Fruit fly (Drosophila melanogaster) whole organism, wandering third instar larva: ENCODE measurements around the gene CG46460.
A peak's percentile ranks its signal among the peaks of the same experiment; 100 is the strongest.

Experiments used
- Abd-B ChIP-seq: fragments of >200 bp; optimal IDR thresholded peaks from 2 replicates; lab custom pipeline; 2017; ENCODE audit warnings: missing biosample characterization, missing genetic modification characterization
- CG32264 ChIP-seq: fragments of 200-800 bp; sonication (Bioruptor generic); optimal IDR thresholded peaks from 2 replicates; lab custom pipeline; 2016; ENCODE audit warnings: missing biosample characterization, missing genetic modification characterization
- CG9705 ChIP-seq: fragments of 200-800 bp; sonication (Bioruptor generic); optimal IDR thresholded peaks from 2 replicates; lab custom pipeline; 2018; ENCODE audit warnings: missing biosample characterization, mild to moderate bottlenecking, missing genetic modification characterization
- CrebA ChIP-seq: fragments of 200-800 bp; sonication (Bioruptor generic); optimal IDR thresholded peaks from 2 replicates; lab custom pipeline; 2016; ENCODE audit warnings: missing biosample characterization, mild to moderate bottlenecking, missing genetic modification characterization, borderline replicate concordance
- Dfd ChIP-seq: fragments of >200 bp; optimal IDR thresholded peaks from 2 replicates; lab custom pipeline; 2017; ENCODE audit warnings: missing biosample characterization, missing genetic modification characterization
- Dif ChIP-seq: fragments of 200-275, 200-300 bp; sonication (Bioruptor generic); optimal IDR thresholded peaks from 2 replicates; lab custom pipeline; 2018; ENCODE audit warnings: missing biosample characterization, missing genetic modification characterization; ENCODE audit not compliant: partially characterized antibody
- GATAd ChIP-seq: sonication (Bioruptor generic); optimal IDR thresholded peaks from 2 replicates; lab custom pipeline; 2016; ENCODE audit warnings: missing biosample characterization, missing genetic modification characterization
- HLH106 ChIP-seq: fragments of 200-800 bp; optimal IDR thresholded peaks from 3 replicates; lab custom pipeline; 2019; ENCODE audit warnings: missing biosample characterization, mild to moderate bottlenecking, missing genetic modification characterization, moderate library complexity
- Hnf4 ChIP-seq: fragments of 200-800 bp; sonication (Bioruptor generic); optimal IDR thresholded peaks from 2 replicates; lab custom pipeline; 2016; ENCODE audit warnings: missing biosample characterization, mild to moderate bottlenecking, missing genetic modification characterization
- Hr78 ChIP-seq: fragments of >200 bp; optimal IDR thresholded peaks from 2 replicates; lab custom pipeline; 2017; ENCODE audit warnings: missing biosample characterization, missing genetic modification characterization
- Hr83 ChIP-seq: fragments of 200-300 bp; sonication (Bioruptor generic); optimal IDR thresholded peaks from 2 replicates; lab custom pipeline; 2016; ENCODE audit warnings: missing biosample characterization, mild to moderate bottlenecking, missing genetic modification characterization, moderate library complexity; ENCODE audit not compliant: poor library complexity, severe bottlenecking
- Jra ChIP-seq: sonication (Bioruptor generic); optimal IDR thresholded peaks from 2 replicates; lab custom pipeline; 2016; ENCODE audit warnings: missing biosample characterization, missing genetic modification characterization
- Mio ChIP-seq: sonication (Bioruptor generic); optimal IDR thresholded peaks from 2 replicates; lab custom pipeline; 2016; ENCODE audit warnings: missing biosample characterization, missing genetic modification characterization
- Myc ChIP-seq: fragments of >200 bp; optimal IDR thresholded peaks from 2 replicates; lab custom pipeline; 2017
- N ChIP-seq: fragments of >200 bp; optimal IDR thresholded peaks from 2 replicates; lab custom pipeline; 2018; ENCODE audit warnings: missing biosample characterization, missing external identifiers, missing genetic modification characterization
- OdsH ChIP-seq: fragments of 200-800 bp; sonication (Bioruptor generic); optimal IDR thresholded peaks from 2 replicates; lab custom pipeline; 2016; ENCODE audit warnings: missing biosample characterization, mild to moderate bottlenecking, missing genetic modification characterization
- Rel ChIP-seq, 2 experiments: fragments of 200-800 bp; sonication (Bioruptor generic) in 1 of 2; optimal IDR thresholded peaks; 2 replicates in 1 of 2; 3 replicates in 1 of 2; lab custom pipeline; 2016 to 2019; ENCODE audit warnings: mild to moderate bottlenecking in 2 of 2, missing biosample characterization in 2 of 2, missing genetic modification characterization in 2 of 2, moderate library complexity in 1 of 2
- Sp1 ChIP-seq: fragments of 200-800 bp; sonication (Bioruptor generic); optimal IDR thresholded peaks from 3 replicates; lab custom pipeline; 2019; ENCODE audit warnings: missing biosample characterization, mild to moderate bottlenecking, missing genetic modification characterization, moderate library complexity
- Vsx2 ChIP-seq: fragments of 200-300, 225-300 bp; sonication (Bioruptor generic); optimal IDR thresholded peaks from 2 replicates; lab custom pipeline; 2018; ENCODE audit warnings: missing biosample characterization, missing genetic modification characterization; ENCODE audit not compliant: partially characterized antibody
- br ChIP-seq: fragments of 200-800 bp; sonication (Bioruptor generic); optimal IDR thresholded peaks from 2 replicates; lab custom pipeline; 2016; ENCODE audit warnings: missing biosample characterization, missing genetic modification characterization
- brk ChIP-seq: fragments of 200-800 bp; sonication (Bioruptor generic); optimal IDR thresholded peaks from 2 replicates; lab custom pipeline; 2016; ENCODE audit warnings: missing biosample characterization, mild to moderate bottlenecking, missing genetic modification characterization
- dl ChIP-seq, 2 experiments: fragments of 175-275, 200-275 bp in 1 of 2; fragments of 200-275 bp in 1 of 2; sonication (Bioruptor generic); optimal IDR thresholded peaks; lab custom pipeline; 2018; ENCODE audit warnings: mild to moderate bottlenecking in 2 of 2, missing biosample characterization in 2 of 2, missing genetic modification characterization in 2 of 2, moderate library complexity in 2 of 2; ENCODE audit not compliant: partially characterized antibody in 2 of 2, insufficient read depth in 1 of 2
- dmrt93B ChIP-seq: fragments of 200-800 bp; sonication (Bioruptor generic); optimal IDR thresholded peaks from 2 replicates; lab custom pipeline; 2018; ENCODE audit warnings: missing biosample characterization, mild to moderate bottlenecking, missing genetic modification characterization
- dsf ChIP-seq: sonication (Bioruptor generic); optimal IDR thresholded peaks from 2 replicates; lab custom pipeline; 2016; ENCODE audit warnings: missing biosample characterization, missing genetic modification characterization, borderline replicate concordance
- ey ChIP-seq: fragments of 200-800 bp; sonication (Bioruptor generic); optimal IDR thresholded peaks from 2 replicates; lab custom pipeline; 2016; ENCODE audit warnings: missing biosample characterization, missing genetic modification characterization
- foxo ChIP-seq, 2 experiments: fragments of 200-800 bp; sonication (Bioruptor generic); optimal IDR thresholded peaks; 2 replicates in 1 of 2; 3 replicates in 1 of 2; lab custom pipeline; 2016 to 2017; ENCODE audit warnings: missing biosample characterization in 2 of 2, missing genetic modification characterization in 2 of 2
- fru ChIP-seq: fragments of 200-800 bp; sonication (Bioruptor generic); optimal IDR thresholded peaks from 3 replicates; lab custom pipeline; 2016; ENCODE audit warnings: missing biosample characterization, mild to moderate bottlenecking, missing genetic modification characterization
- h ChIP-seq: fragments of 200-800 bp; sonication (Bioruptor generic); optimal IDR thresholded peaks from 3 replicates; lab custom pipeline; 2016; ENCODE audit warnings: missing biosample characterization, mild to moderate bottlenecking, missing genetic modification characterization
- jim ChIP-seq: fragments of 175-275, 200-325 bp; sonication (Bioruptor generic); optimal IDR thresholded peaks from 2 replicates; lab custom pipeline; 2016; ENCODE audit warnings: missing biosample characterization, mild to moderate bottlenecking, missing genetic modification characterization
- lola ChIP-seq: fragments of >200 bp; optimal IDR thresholded peaks from 2 replicates; lab custom pipeline; 2017; ENCODE audit warnings: missing biosample characterization, missing genetic modification characterization
- pan ChIP-seq: fragments of >200 bp; optimal IDR thresholded peaks from 2 replicates; lab custom pipeline; 2017
- psq ChIP-seq: fragments of 200-800 bp; sonication (Bioruptor generic); optimal IDR thresholded peaks from 3 replicates; lab custom pipeline; 2017; ENCODE audit warnings: missing biosample characterization, mild to moderate bottlenecking, missing genetic modification characterization, moderate library complexity
- rgr ChIP-seq: fragments of 200-800 bp; sonication (Bioruptor generic); optimal IDR thresholded peaks from 3 replicates; lab custom pipeline; 2016; ENCODE audit warnings: missing biosample characterization, mild to moderate bottlenecking, missing genetic modification characterization
- sage ChIP-seq: fragments of 200-800 bp; sonication (Bioruptor generic); optimal IDR thresholded peaks from 2 replicates; lab custom pipeline; 2016; ENCODE audit warnings: missing biosample characterization, mild to moderate bottlenecking, missing genetic modification characterization
- sv ChIP-seq: fragments of 200-800 bp; sonication (Bioruptor generic); optimal IDR thresholded peaks from 3 replicates; lab custom pipeline; 2016; ENCODE audit warnings: missing biosample characterization, missing genetic modification characterization
- tai ChIP-seq: sonication (Bioruptor generic); optimal IDR thresholded peaks from 2 replicates; lab custom pipeline; 2016; ENCODE audit warnings: missing biosample characterization, missing genetic modification characterization
- usp ChIP-seq: fragments of >200 bp; optimal IDR thresholded peaks from 2 replicates; lab custom pipeline; 2017; ENCODE audit warnings: missing biosample characterization, missing genetic modification characterization
- woc ChIP-seq: sonication (Bioruptor generic); optimal IDR thresholded peaks from 2 replicates; lab custom pipeline; 2016; ENCODE audit warnings: missing biosample characterization, mild to moderate bottlenecking, missing genetic modification characterization

CG46460 gene

DNA sequence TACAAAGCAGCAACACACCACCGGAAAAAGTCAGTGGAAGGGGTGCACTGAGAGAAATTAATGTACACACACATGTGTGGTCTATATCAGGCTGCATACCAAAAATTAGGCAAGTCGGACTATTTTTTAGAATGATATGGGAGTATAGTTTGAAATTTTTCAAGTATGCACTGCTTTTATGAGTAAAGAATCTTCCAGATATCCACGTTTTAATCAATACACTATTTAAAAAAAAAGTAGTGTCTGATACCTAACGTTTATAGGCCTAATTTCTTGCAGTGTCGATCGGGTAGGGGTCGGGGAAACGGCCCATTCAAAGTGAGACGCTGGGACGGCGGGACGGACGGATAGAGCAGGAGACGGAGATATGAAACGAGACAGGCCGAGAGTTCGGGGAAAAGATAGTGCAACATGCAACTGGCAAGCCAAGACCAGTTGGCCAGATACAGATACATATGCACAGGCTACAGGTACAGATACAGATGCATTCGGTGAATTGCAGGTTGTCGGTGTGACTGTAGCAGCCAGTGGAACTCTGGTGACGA lies 3.3 kb upstream of the CG46460 start (continued):
- TF ChIP-seq dl (GFP tag; optimal IDR thresholded peaks at IDR 0.05; lab: Kevin White, UChicago; ENCODE audit: insufficient read depth in 1 of 2, partially characterized antibody in 2 of 2): no peak
- TF ChIP-seq Jra (GFP tag; lab: Kevin White, UChicago): no peak
- no peak for TF ChIP-seq Abd-B (GFP tag; lab: Kevin White, UChicago)

DNA sequence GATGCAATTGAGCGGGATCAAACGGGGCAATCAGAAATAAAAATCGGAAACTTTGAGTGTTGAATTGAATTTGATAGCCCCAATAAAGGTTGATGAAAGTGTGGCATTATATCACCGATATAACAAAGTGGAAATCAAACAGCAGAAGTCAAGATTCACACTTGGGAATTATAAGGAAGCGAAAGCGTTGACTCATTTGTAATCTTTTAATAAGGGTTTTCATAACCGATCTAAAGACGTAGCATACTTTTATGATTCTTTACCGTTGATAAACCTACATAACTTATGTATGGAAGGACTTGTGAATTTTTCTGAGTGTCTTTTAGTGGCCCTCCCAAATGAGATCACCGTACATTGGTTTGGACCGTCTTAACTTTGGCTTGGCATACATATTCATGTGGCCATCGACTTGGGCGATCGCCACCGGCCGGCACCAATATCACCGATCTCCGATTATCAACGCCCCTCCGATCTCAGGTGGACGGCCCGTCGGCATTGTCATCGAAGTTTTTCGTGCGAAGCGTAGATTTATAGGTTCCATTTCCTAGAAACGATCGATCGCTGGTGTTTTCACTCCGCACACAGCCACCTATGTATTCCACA lies 2.4 kb upstream of the CG46460 start:
- TF ChIP-seq Myc (lab: Kevin White, UChicago) (no peak), Dif (GFP tag; lab: Kevin White, UChicago) (no peak), sage (GFP tag; lab: Kevin White, UChicago) (no peak), foxo (GFP tag; optimal IDR thresholded peaks at IDR 0.05; lab: Kevin White, UChicago) (no peak), Hnf4 (GFP tag; lab: Kevin White, UChicago) (no peak)

dm6 chr3L:4228187-4228836 lies 1.2 kb upstream of the CG46460 start:
- TF ChIP-seq Hnf4 (GFP tag; lab: Kevin White, UChicago) (peak; percentile 94), CG32264 (GFP tag; lab: Kevin White, UChicago) (peak; percentile 90), psq (GFP tag; lab: Kevin White, UChicago) (peak; percentile 87), sage (GFP tag; lab: Kevin White, UChicago) (peak; percentile 88), woc (GFP tag; lab: Kevin White, UChicago) (peak; percentile 90), br (GFP tag; lab: Kevin White, UChicago) (peak; percentile 97), Hr83 (GFP tag; lab: Kevin White, UChicago) (peak; percentile 68), Hr78 (no peak), Dfd (GFP tag; lab: Kevin White, UChicago) (no peak), Rel (GFP tag; optimal IDR thresholded peaks at IDR 0.05; lab: Kevin White, UChicago) (peak; percentile 50), Rel (tag; optimal IDR thresholded peaks at IDR 0.05; lab: Kevin White, UChicago) (peak; percentile 82), dsf (GFP tag; lab: Kevin White, UChicago) (peak; percentile 81), GATAd (peak; percentile 21), Dif (GFP tag; lab: Kevin White, UChicago) (no peak), Mio (GFP tag; lab: Kevin White, UChicago) (peak; percentile 49), h (peak; percentile 96), Jra (GFP tag; lab: Kevin White, UChicago) (peak; percentile 94), OdsH (peak; percentile 91), rgr (peak; percentile 92), sv (GFP tag; lab: Kevin White, UChicago) (peak; percentile 84), fru (peak; percentile 97), CG9705 (GFP tag; lab: Kevin White, UChicago) (peak; percentile 95), usp (GFP tag; lab: Kevin White, UChicago) (no peak), Sp1 (GFP tag; lab: Kevin White, UChicago) (peak; percentile 94), Myc (lab: Kevin White, UChicago) (no peak), dl (GFP tag; optimal IDR thresholded peaks at IDR 0.05; lab: Kevin White, UChicago; ENCODE audit: insufficient read depth in 1 of 2, partially characterized antibody in 2 of 2) (no peak), brk (GFP tag; lab: Kevin White, UChicago) (peak; percentile 84), HLH106 (tag; lab: Kevin White, UChicago) (peak; percentile 96), tai (GFP tag; lab: Kevin White, UChicago) (peak; percentile 77), lola (GFP tag; lab: Kevin White, UChicago) (no peak), ey (GFP tag; lab: Kevin White, UChicago) (peak; percentile 94), jim (GFP tag; lab: Kevin White, UChicago) (no peak), Vsx2 (GFP tag; lab: Kevin White, UChicago) (no peak), Abd-B (GFP tag; lab: Kevin White, UChicago) (no peak), dmrt93B (GFP tag; lab: Kevin White, UChicago) (peak; percentile 89), N (GFP tag; lab: Kevin White, UChicago) (no peak), CrebA (GFP tag; lab: Kevin White, UChicago) (no peak), foxo (GFP tag; optimal IDR thresholded peaks at IDR 0.05; lab: Kevin White, UChicago) (peak; percentile 29 to 95), pan (lab: Kevin White, UChicago) (no peak)
